Fruit fly (Drosophila melanogaster): ENCODE measurements around the gene CG42847.

The CG42847 gene

DNA sequence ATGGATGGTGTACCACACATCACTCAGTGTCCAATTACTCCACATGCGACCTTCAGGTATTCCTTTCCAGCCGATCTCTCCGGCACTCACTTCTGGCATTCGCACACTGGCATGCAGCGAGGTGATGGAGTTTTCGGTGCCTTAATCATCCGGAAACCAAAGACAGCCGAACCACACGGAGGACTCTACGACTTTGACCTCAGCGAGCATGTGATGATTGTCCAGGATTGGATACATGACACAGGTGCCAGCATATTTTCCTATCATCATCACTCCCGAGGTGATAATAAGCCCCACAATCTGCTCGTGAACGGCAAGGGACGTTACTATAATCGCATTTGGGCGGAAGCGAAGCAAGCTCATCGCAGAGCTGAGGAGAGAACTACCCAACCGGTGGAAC lies 3.5 kb upstream of the CG42847 start:
- TF ChIP-seq CG11617 (GFP tag; optimal IDR thresholded peaks at IDR 0.05), result no peak
- TF ChIP-seq CG12768 (GFP tag; optimal IDR thresholded peaks at IDR 0.05), result no peak
- no peak for TF ChIP-seq bab1 (GFP tag; optimal IDR thresholded peaks at IDR 0.05)
- TF ChIP-seq CG33017 (tag; optimal IDR thresholded peaks at IDR 0.05), result no peak
- TF ChIP-seq cic (GFP tag; optimal IDR thresholded peaks at IDR 0.05), result no peak
- no peak for TF ChIP-seq Mnt (GFP tag; optimal IDR thresholded peaks at IDR 0.05)
- TF ChIP-seq ovo (GFP tag; optimal IDR thresholded peaks at IDR 0.05), result no peak
- no peak for TF ChIP-seq CG7045 (GFP tag; optimal IDR thresholded peaks at IDR 0.05)
- no peak for TF ChIP-seq cnc (optimal IDR thresholded peaks at IDR 0.05)
- no peak for TF ChIP-seq CG14711 (tag; optimal IDR thresholded peaks at IDR 0.05)
- no peak for TF ChIP-seq Hr96 (GFP tag; optimal IDR thresholded peaks at IDR 0.05)
- TF ChIP-seq tj (GFP tag; optimal IDR thresholded peaks at IDR 0.05), result no peak
- TF ChIP-seq Clk (GFP tag; optimal IDR thresholded peaks at IDR 0.05), result no peak
- no peak for TF ChIP-seq CG7101 (tag; optimal IDR thresholded peaks at IDR 0.05)
- no peak for TF ChIP-seq toe (GFP tag; optimal IDR thresholded peaks at IDR 0.05)
- TF ChIP-seq Crg-1 (GFP tag; optimal IDR thresholded peaks at IDR 0.05), result no peak
- no peak for TF ChIP-seq CG5204 (GFP tag; optimal IDR thresholded peaks at IDR 0.05)
- TF ChIP-seq CG1620 (GFP tag; optimal IDR thresholded peaks at IDR 0.05), result no peak
- no peak for TF ChIP-seq kay (GFP tag; ENCODE audit: borderline replicate concordance)
- no peak for TF ChIP-seq pad (GFP tag; optimal IDR thresholded peaks at IDR 0.05)

DNA sequence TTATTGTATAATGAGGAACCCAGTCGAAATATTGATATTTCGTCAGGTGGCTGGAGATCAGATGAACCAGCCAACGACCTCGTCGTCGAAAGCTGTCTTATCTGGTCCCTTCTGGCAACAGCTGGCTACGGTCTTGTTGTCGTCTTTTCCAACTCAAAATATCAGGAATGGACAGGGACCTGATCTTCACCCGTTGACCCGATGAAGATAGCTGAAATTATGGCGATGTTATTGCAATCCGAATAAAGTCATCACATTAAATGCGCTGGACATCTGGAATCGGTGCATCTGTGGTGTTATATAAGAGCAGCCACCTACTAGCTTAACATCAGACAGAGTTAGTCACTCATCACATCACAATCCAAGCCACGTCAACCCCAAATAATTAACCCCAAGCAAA lies 1.1 kb upstream of the CG42847 start, which contains the start of gene Fbp2:
Gene Fbp2, plus strand, starts transcription at position 251 of the 400 bp plus-strand sequence.
- TF ChIP-seq CG33017 (tag; optimal IDR thresholded peaks at IDR 0.05) (no peak), cic (GFP tag; optimal IDR thresholded peaks at IDR 0.05) (no peak), bab1 (GFP tag; optimal IDR thresholded peaks at IDR 0.05) (no peak), CG7101 (tag; optimal IDR thresholded peaks at IDR 0.05) (no peak), cnc (optimal IDR thresholded peaks at IDR 0.05) (no peak), Clk (GFP tag; optimal IDR thresholded peaks at IDR 0.05) (no peak), ovo (GFP tag; optimal IDR thresholded peaks at IDR 0.05) (no peak), tj (GFP tag; optimal IDR thresholded peaks at IDR 0.05) (no peak), pad (GFP tag; optimal IDR thresholded peaks at IDR 0.05) (no peak), CG7045 (GFP tag; optimal IDR thresholded peaks at IDR 0.05) (no peak), Crg-1 (GFP tag; optimal IDR thresholded peaks at IDR 0.05) (no peak), CG5204 (GFP tag; optimal IDR thresholded peaks at IDR 0.05) (no peak), CG11617 (GFP tag; optimal IDR thresholded peaks at IDR 0.05) (no peak), CG1620 (GFP tag; optimal IDR thresholded peaks at IDR 0.05) (no peak), kay (GFP tag; ENCODE audit: borderline replicate concordance) (no peak), Hr96 (GFP tag; optimal IDR thresholded peaks at IDR 0.05) (no peak), toe (GFP tag; optimal IDR thresholded peaks at IDR 0.05) (no peak)

DNA sequence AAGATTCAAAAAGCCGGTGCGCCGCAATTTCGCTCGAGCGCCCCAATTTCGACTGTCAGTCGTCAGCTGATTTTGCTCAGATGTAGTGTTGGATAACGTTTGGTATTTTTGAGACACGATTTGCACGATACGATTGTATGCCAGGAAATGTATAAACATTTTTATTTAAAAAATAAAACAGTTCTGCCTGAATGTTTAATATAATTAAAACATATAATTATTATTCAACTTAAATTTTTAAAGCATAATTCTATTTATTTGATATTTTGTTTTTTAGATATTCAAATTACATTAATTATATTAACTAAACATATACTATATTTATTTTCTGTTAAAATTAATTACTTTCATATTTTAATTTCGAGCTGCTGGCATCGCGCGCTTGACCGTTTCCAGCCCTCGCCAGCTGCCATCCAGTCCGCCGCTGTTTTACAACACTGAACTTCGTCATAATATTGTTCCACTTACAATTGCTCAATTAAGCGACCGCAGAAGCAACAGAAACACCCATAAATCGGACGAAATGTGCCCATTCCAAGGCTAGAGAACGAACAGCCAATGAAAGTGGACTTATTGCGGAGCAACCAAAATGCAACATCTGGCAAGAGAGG lies 3.4 kb downstream of the CG42847 start, which contains the start of the genes FucTB and scat:
Gene FucTB, minus strand, starts transcription at position 61 of the 611 bp plus-strand sequence.
Gene scat, plus strand, starts transcription at position 414 of the 611 bp plus-strand sequence.
- TF ChIP-seq CG11617 (GFP tag; optimal IDR thresholded peaks at IDR 0.05) (peak; percentile 89), Crg-1 (GFP tag; optimal IDR thresholded peaks at IDR 0.05) (peak; percentile 82), ovo (GFP tag; optimal IDR thresholded peaks at IDR 0.05) (peak; percentile 94), bab1 (GFP tag; optimal IDR thresholded peaks at IDR 0.05) (peak; percentile 87), CG12768 (GFP tag; optimal IDR thresholded peaks at IDR 0.05) (peak; percentile 88), pad (GFP tag; optimal IDR thresholded peaks at IDR 0.05) (peak; percentile 82), Clk (GFP tag; optimal IDR thresholded peaks at IDR 0.05) (peak; percentile 81), toe (GFP tag; optimal IDR thresholded peaks at IDR 0.05) (peak; percentile 70), CG5204 (GFP tag; optimal IDR thresholded peaks at IDR 0.05) (peak; percentile 61), tj (GFP tag; optimal IDR thresholded peaks at IDR 0.05) (peak; percentile 74), CG33017 (tag; optimal IDR thresholded peaks at IDR 0.05) (peak; percentile 86), cnc (optimal IDR thresholded peaks at IDR 0.05) (no peak), CG7045 (GFP tag; optimal IDR thresholded peaks at IDR 0.05) (peak; percentile 92), kay (GFP tag; ENCODE audit: borderline replicate concordance) (peak; percentile 65), CG1620 (GFP tag; optimal IDR thresholded peaks at IDR 0.05) (peak; percentile 72), Hr96 (GFP tag; optimal IDR thresholded peaks at IDR 0.05) (peak; percentile 59), CG14711 (tag; optimal IDR thresholded peaks at IDR 0.05) (peak; percentile 86), Mnt (GFP tag; optimal IDR thresholded peaks at IDR 0.05) (peak; percentile 62), CG7101 (tag; optimal IDR thresholded peaks at IDR 0.05) (peak; percentile 91), cic (GFP tag; optimal IDR thresholded peaks at IDR 0.05) (peak; percentile 21)

DNA sequence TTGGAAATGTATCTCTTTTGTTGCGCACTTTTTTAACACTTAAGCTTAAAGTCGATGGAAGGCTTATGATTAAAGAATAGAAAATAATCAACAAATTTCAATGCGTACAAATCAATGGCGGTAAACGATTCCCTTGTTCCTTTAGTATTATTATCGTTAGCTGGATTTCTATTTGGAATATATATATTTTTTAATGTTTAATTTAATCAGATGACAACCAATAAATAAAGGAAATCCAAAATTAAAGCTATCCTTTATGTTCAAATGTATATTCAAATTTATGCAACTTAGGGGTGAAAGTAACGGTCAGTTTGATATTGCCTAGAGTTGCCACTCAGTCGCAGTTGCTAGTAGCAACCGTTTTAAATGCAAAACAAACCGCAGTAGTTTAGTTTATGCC lies 7.4 kb downstream of the CG42847 start, which contains the start of gene CG3769:
Gene CG3769, plus strand, starts transcription at position 301 of the 400 bp plus-strand sequence.
- no peak for TF ChIP-seq CG1620 (GFP tag; optimal IDR thresholded peaks at IDR 0.05)
- TF ChIP-seq kay (GFP tag; ENCODE audit: borderline replicate concordance), result peak; percentile 15
- no peak for TF ChIP-seq cnc (optimal IDR thresholded peaks at IDR 0.05)

DNA sequence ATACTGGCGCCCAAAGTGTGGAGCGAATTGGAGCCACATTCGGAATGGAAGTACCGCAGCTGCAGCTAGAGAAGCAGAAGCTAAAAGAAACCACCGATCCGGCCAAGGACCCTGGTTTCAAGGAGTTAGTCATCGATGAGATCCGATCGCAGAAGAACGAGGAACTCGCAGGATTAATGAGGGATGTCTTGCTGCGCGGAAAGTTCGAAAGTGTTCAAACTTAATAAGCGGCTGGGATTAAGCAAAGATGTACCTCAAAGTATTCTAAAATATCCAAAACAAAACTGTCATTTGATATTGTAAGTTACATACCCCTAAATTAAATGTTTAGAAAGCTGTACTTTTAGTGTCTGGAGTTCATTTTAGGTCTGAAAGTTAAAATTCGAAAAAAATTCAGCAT lies 8.8 kb downstream of the CG42847 start, which contains the start of gene RpS28-like:
Gene RpS28-like, plus strand, starts transcription at position 301 of the 400 bp plus-strand sequence.
- TF ChIP-seq ovo (GFP tag; optimal IDR thresholded peaks at IDR 0.05) (no peak), CG11617 (GFP tag; optimal IDR thresholded peaks at IDR 0.05) (no peak)

DNA sequence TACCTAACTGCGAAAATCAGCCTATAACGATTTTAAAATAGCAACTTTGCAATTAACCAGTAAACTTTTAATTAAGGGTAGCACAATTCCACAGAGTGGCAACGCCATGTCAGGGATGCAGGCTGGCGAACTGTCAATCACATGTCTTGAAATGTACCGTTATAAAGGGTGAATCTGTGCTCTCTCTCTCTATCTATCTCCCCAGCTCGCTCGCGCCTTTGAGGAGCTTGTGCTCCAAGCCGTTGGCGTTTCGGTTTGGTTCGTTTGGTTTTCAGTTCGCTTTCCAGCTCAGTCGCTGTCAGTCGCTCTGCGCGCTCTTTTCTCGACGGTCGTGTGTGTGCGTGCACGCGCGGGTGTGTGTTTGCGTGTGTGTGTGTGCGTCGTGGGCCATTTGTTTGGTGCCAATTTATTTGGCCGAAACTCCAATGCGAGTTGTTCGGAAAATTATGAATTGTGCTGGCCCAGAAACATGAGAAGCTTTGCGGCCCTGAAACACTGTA lies 9.6 kb downstream of the CG42847 start, which contains the start of gene numb:
Gene numb, plus strand, starts transcription at position 254 of the 500 bp plus-strand sequence.
- TF ChIP-seq kay (GFP tag; ENCODE audit: borderline replicate concordance), result no peak
- no peak for TF ChIP-seq CG7101 (tag; optimal IDR thresholded peaks at IDR 0.05)
- peak; percentile 79 for TF ChIP-seq pad (GFP tag; optimal IDR thresholded peaks at IDR 0.05)
- peak; percentile 30 for TF ChIP-seq Mnt (GFP tag; optimal IDR thresholded peaks at IDR 0.05)
- TF ChIP-seq CG14711 (tag; optimal IDR thresholded peaks at IDR 0.05), result no peak
- TF ChIP-seq CG11617 (GFP tag; optimal IDR thresholded peaks at IDR 0.05), result no peak
- TF ChIP-seq Clk (GFP tag; optimal IDR thresholded peaks at IDR 0.05), result no peak
- no peak for TF ChIP-seq CG33017 (tag; optimal IDR thresholded peaks at IDR 0.05)
- TF ChIP-seq ovo (GFP tag; optimal IDR thresholded peaks at IDR 0.05), result peak; percentile 96
- no peak for TF ChIP-seq Hr96 (GFP tag; optimal IDR thresholded peaks at IDR 0.05)
- TF ChIP-seq tj (GFP tag; optimal IDR thresholded peaks at IDR 0.05), result no peak
- no peak for TF ChIP-seq Crg-1 (GFP tag; optimal IDR thresholded peaks at IDR 0.05)
- no peak for TF ChIP-seq toe (GFP tag; optimal IDR thresholded peaks at IDR 0.05)
- no peak for TF ChIP-seq cic (GFP tag; optimal IDR thresholded peaks at IDR 0.05)
- TF ChIP-seq CG12768 (GFP tag; optimal IDR thresholded peaks at IDR 0.05), result no peak
- TF ChIP-seq CG1620 (GFP tag; optimal IDR thresholded peaks at IDR 0.05), result no peak
- peak; percentile 45 for TF ChIP-seq bab1 (GFP tag; optimal IDR thresholded peaks at IDR 0.05)
- TF ChIP-seq CG5204 (GFP tag; optimal IDR thresholded peaks at IDR 0.05), result no peak

Data from whole organism, adult.